ENCODE assay signal across 1 fruit fly cellular context in genomic region chrX:19851095-19851988, dm6.
TF ChIP-seq lines count a peak whose summit lies in the region.

No protein-coding gene starts in this region.

TF ChIP-seq in whole organism, embryonic, 481 proteins besides CTCF, POLR2A, EP300 and RAD21 (continued from another document):
- TF ChIP-seq Drgx (GFP tag; IDR thresholded peaks at IDR 0.05; lab: Robert Waterston, UW) (no peak), Elba2 (GFP tag; optimal IDR thresholded peaks at IDR 0.05; lab: Kevin White, UChicago) (peak; percentile 74), Trl (optimal IDR thresholded peaks at IDR 0.05; lab: Kevin White, UChicago) (peak; percentile 83 to 90), Trl (GFP tag; optimal IDR thresholded peaks at IDR 0.05; lab: Kevin White, UChicago) (no peak), CG1832 (GFP tag; optimal IDR thresholded peaks at IDR 0.05; lab: Kevin White, UChicago) (peak; percentile 88), CG32772 (GFP tag; IDR thresholded peaks at IDR 0.05; lab: Robert Waterston, UW) (peak; percentile 66), ken (GFP tag; IDR thresholded peaks at IDR 0.05; lab: Robert Waterston, UW) (0 out of 3 replicates have a peak, but pooled peaks have one; percentile 47), Stat92E (GFP tag; optimal IDR thresholded peaks at IDR 0.05; lab: Kevin White, UChicago) (peak in 1 of 3 experiments; percentile 13)
